Fruit fly (Drosophila melanogaster): ENCODE results near the gene cyc.

The cyc gene

DNA sequence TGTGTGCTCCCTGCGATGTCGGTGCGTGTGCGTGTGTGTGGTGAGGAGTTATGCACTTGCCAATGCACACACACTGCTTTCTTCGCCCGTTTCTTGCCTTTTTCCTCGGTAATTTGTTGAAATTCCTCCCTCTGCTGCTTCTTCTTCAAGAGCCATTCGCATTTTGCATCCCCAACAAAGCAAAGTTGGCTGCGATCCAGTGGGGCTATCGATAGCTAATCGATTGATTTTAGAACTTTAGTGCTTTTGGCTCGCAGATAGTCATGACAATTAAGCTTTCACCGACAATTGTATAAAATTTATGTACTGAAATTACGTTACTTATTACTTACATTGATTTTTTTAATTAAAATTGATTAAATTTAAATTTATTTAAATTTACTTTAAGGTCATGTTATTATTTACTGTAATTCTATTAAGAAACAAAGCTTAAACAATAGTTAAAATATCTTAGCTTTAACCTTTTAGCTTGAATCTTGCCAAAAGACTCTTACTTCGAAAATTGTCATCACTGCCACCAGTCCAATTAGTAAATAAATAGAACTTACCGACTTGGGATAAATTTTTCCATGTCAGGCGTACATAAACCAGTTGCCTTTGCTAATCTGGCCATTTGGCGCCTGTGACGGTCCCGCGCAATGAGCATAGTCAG lies 18.5 kb upstream of the cyc start, which contains the start of the genes trc and CG32221 (continued):
- TF ChIP-seq Taf1 (GFP tag; IDR thresholded peaks at IDR 0.05) (no peak), lov (optimal IDR thresholded peaks at IDR 0.05) (no peak), lov (GFP tag; IDR thresholded peaks at IDR 0.05) (0 out of 3 replicates have a peak, but pooled peaks have one; percentile 41), fd96Cb (tag; optimal IDR thresholded peaks at IDR 0.05) (no peak), CG4404 (GFP tag; IDR thresholded peaks at IDR 0.05) (no peak), gcm2 (GFP tag; optimal IDR thresholded peaks at IDR 0.05) (no peak), btn (GFP tag; optimal IDR thresholded peaks at IDR 0.05) (no peak), CG6791 (GFP tag; IDR thresholded peaks at IDR 0.05; ENCODE audit: partially characterized antibody) (peak; percentile 73; the same call in 2 of the 3 replicates), Mes4 (GFP tag; optimal IDR thresholded peaks at IDR 0.05) (no peak), sima (GFP tag; optimal IDR thresholded peaks at IDR 0.05) (no peak), ranshi (GFP tag; IDR thresholded peaks at IDR 0.05) (peak; percentile 42; the same call in 1 of the 2 replicates), Lhr (GFP tag; optimal IDR thresholded peaks at IDR 0.05) (peak; percentile 54), dm (GFP tag; optimal IDR thresholded peaks at IDR 0.05) (no peak), CG2875 (GFP tag; optimal IDR thresholded peaks at IDR 0.05) (no peak), pzg (GFP tag; optimal IDR thresholded peaks at IDR 0.05) (peak; percentile 88), dan (GFP tag; IDR thresholded peaks at IDR 0.05) (no peak), Nf-YC (tag; optimal IDR thresholded peaks at IDR 0.05) (no peak), pfk (GFP tag; optimal IDR thresholded peaks at IDR 0.05) (peak; percentile 56), oc (tag; optimal IDR thresholded peaks at IDR 0.05) (no peak), slbo (GFP tag; IDR thresholded peaks at IDR 0.05) (peak; percentile 69), ssp (GFP tag; IDR thresholded peaks at IDR 0.05) (peak; percentile 19; the same call in 1 of the 2 replicates), B-H2 (GFP tag; optimal IDR thresholded peaks at IDR 0.05) (peak; percentile 89), CG18619 (GFP tag; optimal IDR thresholded peaks at IDR 0.05) (no peak), CG18011 (GFP tag; optimal IDR thresholded peaks at IDR 0.05) (no peak), CG2116 (GFP tag; optimal IDR thresholded peaks at IDR 0.05) (peak; percentile 62), Xbp1 (GFP tag; optimal IDR thresholded peaks at IDR 0.05) (peak; percentile 52), lab (GFP tag; optimal IDR thresholded peaks at IDR 0.05) (no peak), CG1603 (tag; optimal IDR thresholded peaks at IDR 0.05) (no peak), eyg (GFP tag; optimal IDR thresholded peaks at IDR 0.05) (no peak), kah (GFP tag; optimal IDR thresholded peaks at IDR 0.05) (peak; percentile 11), Side (GFP tag; optimal IDR thresholded peaks at IDR 0.05) (peak; percentile 46), CG14014 (GFP tag; IDR thresholded peaks at IDR 0.05) (no peak), Stat92E (GFP tag; optimal IDR thresholded peaks at IDR 0.05) (no peak), CG13287 (GFP tag; IDR thresholded peaks at IDR 0.05; ENCODE audit: partially characterized antibody) (peak; percentile 67), CG14667 (GFP tag; IDR thresholded peaks at IDR 0.05) (no peak), bigmax (GFP tag; optimal IDR thresholded peaks at IDR 0.05) (no peak), dmrt11E (tag; optimal IDR thresholded peaks at IDR 0.05) (peak; percentile 13), CG1529 (GFP tag; optimal IDR thresholded peaks at IDR 0.05) (no peak), Sox102F (GFP tag; optimal IDR thresholded peaks at IDR 0.05) (no peak), Hr39 (optimal IDR thresholded peaks at IDR 0.05) (no peak), grn (GFP tag; optimal IDR thresholded peaks at IDR 0.05) (no peak), CG10274 (GFP tag; optimal IDR thresholded peaks at IDR 0.05) (no peak), zf30C (GFP tag; optimal IDR thresholded peaks at IDR 0.05) (no peak), CG8388 (GFP tag; optimal IDR thresholded peaks at IDR 0.05) (no peak), Drgx (GFP tag; IDR thresholded peaks at IDR 0.05) (no peak), CG17359 (tag; optimal IDR thresholded peaks at IDR 0.05) (peak; percentile 33), lilli (GFP tag; optimal IDR thresholded peaks at IDR 0.05) (no peak), schlank (tag; optimal IDR thresholded peaks at IDR 0.05) (peak; percentile 39), CG9215 (GFP tag; IDR thresholded peaks at IDR 0.05) (no peak), zen2 (GFP tag; IDR thresholded peaks at IDR 0.05; ENCODE audit: partially characterized antibody) (no peak)
